Worm (Caenorhabditis elegans) whole organism, young adult: ENCODE data around the gene R10D12.6.

Experiments
- Y95B8A.8 ChIP-seq: fragments of 200-800 bp; sonication (Bioruptor generic); IDR thresholded peaks from 2 replicates; pipeline ENCODE4 v1.3.6; 2022; ENCODE audit warnings: missing genetic modification reagents, missing genetic modification characterization, missing compliant biosample characterization
- ama-1 ChIP-seq, 3 experiments: fragments of 150-350 bp in 1 of 3; sonication (generic microtip) in 2 of 3; optimal IDR thresholded peaks; 2 replicates each; lab custom pipeline; 2014 to 2018; ENCODE audit warnings: missing biosample characterization in 2 of 3, missing genetic modification characterization in 2 of 3, missing genetic modification reagents in 2 of 3
- efl-1 ChIP-seq: fragments of 150-350 bp; optimal IDR thresholded peaks from 2 replicates; lab custom pipeline; 2014; ENCODE audit warnings: missing biosample characterization, missing genetic modification reagents, missing genetic modification characterization
- madf-3 ChIP-seq: fragments of 200-800 bp; sonication (Bioruptor generic); IDR thresholded peaks from 2 replicates; pipeline ENCODE4 v1.3.6; 2022; ENCODE audit warnings: missing genetic modification reagents, missing genetic modification characterization, missing compliant biosample characterization
- unc-62 ChIP-seq: fragments of 150-350 bp; optimal IDR thresholded peaks from 2 replicates; lab custom pipeline; 2014; ENCODE audit warnings: missing biosample characterization, missing genetic modification reagents, missing genetic modification characterization

ce11 chrV:13953191-13953590 is 4.1 kb downstream of the R10D12.6 start, which contains the start of gene R10D12.8:
- TF ChIP-seq unc-62 (GFP tag; lab: Kevin White, UChicago) (no peak), efl-1 (GFP tag; lab: Kevin White, UChicago) (no peak), madf-3 (GFP tag; lab: Robert Waterston, UW) (no peak), ama-1 (optimal IDR thresholded peaks at IDR 0.05; lab: Kevin White, UChicago) (no peak), ama-1 (GFP tag; optimal IDR thresholded peaks at IDR 0.05; lab: Kevin White, UChicago) (no peak), Y95B8A.8 (GFP tag; lab: Robert Waterston, UW) (no peak)
